Worm (Caenorhabditis elegans) whole organism, late embryonic: Measurements from ENCODE around the gene T25E12.6.

Experiments
- C08G9.2 ChIP-seq: sonication (generic microtip); optimal IDR thresholded peaks from 2 replicates; lab custom pipeline; 2016; ENCODE audit warnings: mild to moderate bottlenecking, missing genetic modification characterization, moderate library complexity, missing compliant biosample characterization
- K02D7.2 ChIP-seq: sonication (generic microtip); optimal IDR thresholded peaks from 2 replicates; lab custom pipeline; 2017; ENCODE audit warnings: mild to moderate bottlenecking, missing genetic modification characterization, missing compliant biosample characterization
- Y22D7AL.16 ChIP-seq: sonication (generic microtip); optimal IDR thresholded peaks from 2 replicates; lab custom pipeline; 2016; ENCODE audit warnings: missing genetic modification characterization, missing compliant biosample characterization
- ahr-1 ChIP-seq: sonication (generic microtip); optimal IDR thresholded peaks from 2 replicates; lab custom pipeline; 2016; ENCODE audit warnings: missing genetic modification characterization, missing compliant biosample characterization
- ceh-18 ChIP-seq: sonication (generic microtip); optimal IDR thresholded peaks from 2 replicates; lab custom pipeline; 2016; ENCODE audit warnings: missing genetic modification characterization, missing compliant biosample characterization
- ceh-22 ChIP-seq: sonication (generic microtip); optimal IDR thresholded peaks from 2 replicates; lab custom pipeline; 2017; ENCODE audit warnings: missing biosample characterization, missing genetic modification characterization
- ceh-30 ChIP-seq: fragments of 150-350 bp; optimal IDR thresholded peaks from 2 replicates; lab custom pipeline; 2014; ENCODE audit warnings: missing biosample characterization, missing genetic modification characterization
- ceh-31 ChIP-seq: sonication (generic microtip); optimal IDR thresholded peaks from 2 replicates; lab custom pipeline; 2016; ENCODE audit warnings: missing genetic modification characterization, missing compliant biosample characterization
- ceh-34 ChIP-seq: sonication (generic microtip); optimal IDR thresholded peaks from 2 replicates; lab custom pipeline; 2016; ENCODE audit warnings: mild to moderate bottlenecking, missing genetic modification characterization, missing compliant biosample characterization
- ceh-48 ChIP-seq: sonication (generic microtip); optimal IDR thresholded peaks from 2 replicates; lab custom pipeline; 2016; ENCODE audit warnings: missing genetic modification characterization, inconsistent platforms, missing compliant biosample characterization
- ceh-6 ChIP-seq: fragments of 200-800 bp; sonication (Bioruptor generic); optimal IDR thresholded peaks from 2 replicates; lab custom pipeline; 2018; ENCODE audit warnings: mild to moderate bottlenecking, missing genetic modification characterization, missing compliant biosample characterization
- che-1 ChIP-seq: sonication (generic microtip); optimal IDR thresholded peaks from 2 replicates; lab custom pipeline; 2016; ENCODE audit warnings: mild to moderate bottlenecking, missing genetic modification characterization, missing compliant biosample characterization
- dmd-4 ChIP-seq: sonication (generic microtip); optimal IDR thresholded peaks from 2 replicates; lab custom pipeline; 2016; ENCODE audit warnings: borderline replicate concordance, missing genetic modification characterization, missing compliant biosample characterization
- dve-1 ChIP-seq: sonication (generic microtip); optimal IDR thresholded peaks from 2 replicates; lab custom pipeline; 2017; ENCODE audit warnings: antibody characterized with exemption, mild to moderate bottlenecking, missing genetic modification characterization, missing compliant biosample characterization
- elt-2 ChIP-seq: sonication (generic microtip); optimal IDR thresholded peaks from 2 replicates; lab custom pipeline; 2016; ENCODE audit warnings: missing genetic modification reagents, missing genetic modification characterization, missing compliant biosample characterization
- ets-4 ChIP-seq: sonication (generic microtip); optimal IDR thresholded peaks from 2 replicates; lab custom pipeline; 2016; ENCODE audit warnings: missing genetic modification characterization, missing compliant biosample characterization
- eyg-1 ChIP-seq: sonication (generic microtip); optimal IDR thresholded peaks from 2 replicates; lab custom pipeline; 2016; ENCODE audit warnings: missing genotype, missing genetic modification characterization, missing compliant biosample characterization
- fax-1 ChIP-seq: sonication (generic microtip); optimal IDR thresholded peaks from 2 replicates; lab custom pipeline; 2016; ENCODE audit warnings: missing genotype, missing genetic modification characterization, missing compliant biosample characterization
- fkh-6 ChIP-seq: sonication (generic microtip); optimal IDR thresholded peaks from 2 replicates; lab custom pipeline; 2016; ENCODE audit warnings: missing genetic modification characterization, missing compliant biosample characterization
- hlh-13 ChIP-seq: fragments of 200-800 bp; sonication (Bioruptor generic); optimal IDR thresholded peaks from 2 replicates; lab custom pipeline; 2018; ENCODE audit warnings: mild to moderate bottlenecking, missing genetic modification characterization, missing compliant biosample characterization
- hlh-8 ChIP-seq: sonication (generic microtip); optimal IDR thresholded peaks from 2 replicates; lab custom pipeline; 2016; ENCODE audit warnings: missing genotype, missing genetic modification characterization, missing compliant biosample characterization
- lim-6 ChIP-seq: sonication (generic microtip); optimal IDR thresholded peaks from 2 replicates; lab custom pipeline; 2016; ENCODE audit warnings: missing genetic modification characterization, missing compliant biosample characterization
- lin-11 ChIP-seq: fragments of 200-800 bp; sonication (Bioruptor generic); optimal IDR thresholded peaks from 2 replicates; lab custom pipeline; 2018; ENCODE audit warnings: mild to moderate bottlenecking, missing genetic modification characterization, missing compliant biosample characterization
- madf-2 ChIP-seq: sonication (generic microtip); optimal IDR thresholded peaks from 2 replicates; lab custom pipeline; 2017; ENCODE audit warnings: missing genetic modification characterization, missing compliant biosample characterization
- mec-3 ChIP-seq: sonication (generic microtip); optimal IDR thresholded peaks from 2 replicates; lab custom pipeline; 2016; ENCODE audit warnings: borderline replicate concordance, missing genetic modification characterization, missing compliant biosample characterization
- nfya-1 ChIP-seq: sonication (generic microtip); optimal IDR thresholded peaks from 2 replicates; lab custom pipeline; 2017; ENCODE audit warnings: missing genetic modification characterization, mild to moderate bottlenecking, missing compliant biosample characterization, antibody characterized with exemption, moderate library complexity
- nhr-11 ChIP-seq: fragments of 150-350 bp; optimal IDR thresholded peaks from 2 replicates; lab custom pipeline; 2014; ENCODE audit warnings: missing biosample characterization, missing genetic modification characterization
- nhr-232 ChIP-seq: sonication (generic microtip); optimal IDR thresholded peaks from 2 replicates; lab custom pipeline; 2016; ENCODE audit warnings: missing genetic modification characterization, missing compliant biosample characterization
- npax-4 ChIP-seq: sonication (generic microtip); optimal IDR thresholded peaks from 2 replicates; lab custom pipeline; 2016; ENCODE audit warnings: missing genetic modification characterization, missing compliant biosample characterization
- odd-2 ChIP-seq: sonication (generic microtip); optimal IDR thresholded peaks from 2 replicates; lab custom pipeline; 2017; ENCODE audit warnings: antibody characterized with exemption, mild to moderate bottlenecking, missing genetic modification characterization, missing compliant biosample characterization
- pag-3 ChIP-seq: sonication (generic microtip); optimal IDR thresholded peaks from 2 replicates; lab custom pipeline; 2016; ENCODE audit warnings: missing compliant biosample characterization, missing genetic modification characterization, borderline replicate concordance
- pat-9 ChIP-seq: fragments of 200-800 bp; sonication (Bioruptor generic); optimal IDR thresholded peaks from 2 replicates; lab custom pipeline; 2018; ENCODE audit warnings: mild to moderate bottlenecking, missing genetic modification characterization, moderate library complexity, missing compliant biosample characterization
- pax-1 ChIP-seq: fragments of 150-350 bp; optimal IDR thresholded peaks from 2 replicates; lab custom pipeline; 2014; ENCODE audit warnings: missing biosample characterization, missing genetic modification characterization
- pha-2 ChIP-seq: sonication (generic microtip); optimal IDR thresholded peaks from 2 replicates; lab custom pipeline; 2017; ENCODE audit warnings: mild to moderate bottlenecking, missing genetic modification characterization, missing compliant biosample characterization
- pros-1 ChIP-seq: fragments of 150-350 bp; optimal IDR thresholded peaks from 2 replicates; lab custom pipeline; 2014; ENCODE audit warnings: missing biosample characterization, missing genetic modification reagents, missing genetic modification characterization
- rnt-1 ChIP-seq: sonication (generic microtip); optimal IDR thresholded peaks from 2 replicates; lab custom pipeline; 2016; ENCODE audit warnings: missing genetic modification characterization, missing compliant biosample characterization
- sdc-2 ChIP-seq: sonication (generic microtip); optimal IDR thresholded peaks from 2 replicates; lab custom pipeline; 2016; ENCODE audit warnings: missing genotype, missing genetic modification characterization, missing compliant biosample characterization
- sox-2 ChIP-seq: fragments of 200-800 bp; sonication (Bioruptor generic); IDR thresholded peaks from 2 replicates; pipeline ENCODE4 v1.3.6; 2022; ENCODE audit warnings: missing genetic modification reagents, missing genetic modification characterization, missing compliant biosample characterization
- tbx-7 ChIP-seq: sonication (generic microtip); optimal IDR thresholded peaks from 2 replicates; lab custom pipeline; 2016; ENCODE audit warnings: missing genotype, missing genetic modification characterization, missing compliant biosample characterization
- unc-42 ChIP-seq: sonication (generic microtip); optimal IDR thresholded peaks from 2 replicates; lab custom pipeline; 2016; ENCODE audit warnings: missing genotype, missing genetic modification characterization, missing compliant biosample characterization
- unc-55 ChIP-seq: sonication (generic microtip); optimal IDR thresholded peaks from 2 replicates; lab custom pipeline; 2017; ENCODE audit warnings: missing biosample characterization, missing genetic modification reagents, missing genetic modification characterization
- unc-86 ChIP-seq: sonication (generic microtip); optimal IDR thresholded peaks from 2 replicates; lab custom pipeline; 2016; ENCODE audit warnings: missing genetic modification characterization, missing compliant biosample characterization
- ztf-16 ChIP-seq: sonication (generic microtip); optimal IDR thresholded peaks from 2 replicates; lab custom pipeline; 2017; ENCODE audit warnings: missing genetic modification characterization, missing compliant biosample characterization

Gene T25E12.6

DNA sequence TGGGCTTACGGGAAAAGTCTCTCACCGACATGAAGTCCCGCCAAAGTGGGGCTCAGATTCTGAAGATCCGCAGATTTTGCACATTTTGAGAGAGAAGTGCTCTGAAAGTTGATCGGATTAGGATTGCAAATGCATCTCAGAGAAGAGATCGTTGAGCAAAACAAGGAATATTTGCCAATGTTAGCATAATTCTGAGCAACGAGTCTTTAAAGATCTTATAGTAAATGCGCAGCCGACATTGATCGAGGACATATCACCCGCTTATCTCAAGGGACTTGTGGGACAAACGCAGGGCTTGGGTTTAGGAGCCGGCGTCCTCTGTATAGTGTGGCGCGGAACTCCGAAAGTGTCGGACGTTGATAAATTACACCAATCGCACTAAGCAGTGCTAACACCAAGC is 18.5 kb upstream of the T25E12.6 start, which contains the start of gene nhr-112:
Gene nhr-112, minus strand, starts transcription at position 101 of the 400 bp plus-strand sequence.
- TF ChIP-seq unc-42 (tag; lab: Kevin White, UChicago) = no peak
- TF ChIP-seq nhr-232 (tag; lab: Kevin White, UChicago) = no peak
- no peak for TF ChIP-seq npax-4 (tag; lab: Kevin White, UChicago)
- TF ChIP-seq Y22D7AL.16 (tag; lab: Kevin White, UChicago) = no peak
- TF ChIP-seq lin-11 (tag; lab: Kevin White, UChicago) = no peak
- no peak for TF ChIP-seq madf-2
- no peak for TF ChIP-seq K02D7.2
- TF ChIP-seq dve-1 (tag; lab: Kevin White, UChicago) = no peak
- no peak for TF ChIP-seq unc-86 (tag; lab: Kevin White, UChicago)
- TF ChIP-seq rnt-1 (tag; lab: Kevin White, UChicago) = no peak
- TF ChIP-seq odd-2 (tag; lab: Kevin White, UChicago) = no peak
- TF ChIP-seq ceh-18 (tag; lab: Kevin White, UChicago) = no peak
- TF ChIP-seq mec-3 (tag; lab: Kevin White, UChicago) = no peak
- TF ChIP-seq ztf-16 (tag; lab: Kevin White, UChicago) = no peak
- TF ChIP-seq unc-55 (GFP tag; lab: Kevin White, UChicago) = no peak
- no peak for TF ChIP-seq nhr-11 (tag; lab: Kevin White, UChicago)

DNA sequence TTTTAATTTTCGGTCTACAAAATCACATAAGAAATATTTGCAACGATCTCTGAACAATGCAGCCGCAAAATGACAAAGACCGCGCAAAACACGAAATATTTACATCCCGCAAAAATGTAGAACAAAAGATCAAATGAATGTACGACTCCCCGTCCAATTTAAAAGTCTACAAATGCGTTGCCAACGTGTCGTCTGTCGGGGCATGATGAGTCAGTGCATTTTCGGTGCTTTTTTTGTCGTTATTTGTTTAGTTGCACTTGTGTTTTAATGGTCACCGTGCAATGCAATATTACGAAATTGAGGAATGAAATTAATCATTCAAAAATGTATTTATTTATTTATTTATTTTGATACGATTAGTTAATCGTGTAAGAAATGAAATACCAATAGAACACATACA is 17.6 kb upstream of the T25E12.6 start:
- no peak for TF ChIP-seq tbx-7 (tag; lab: Kevin White, UChicago)
- no peak for TF ChIP-seq sdc-2 (tag; lab: Kevin White, UChicago)
- no peak for TF ChIP-seq pag-3 (tag; lab: Kevin White, UChicago)
- TF ChIP-seq ets-4 (tag; lab: Kevin White, UChicago) = no peak
- TF ChIP-seq fkh-6 (tag; lab: Kevin White, UChicago) = no peak
- no peak for TF ChIP-seq ceh-34
- TF ChIP-seq dmd-4 (tag; lab: Kevin White, UChicago) = no peak
- no peak for TF ChIP-seq hlh-8 (tag; lab: Kevin White, UChicago)
- TF ChIP-seq ahr-1 (tag; lab: Kevin White, UChicago) = no peak
- no peak for TF ChIP-seq eyg-1 (tag; lab: Kevin White, UChicago)
- no peak for TF ChIP-seq che-1 (tag; lab: Kevin White, UChicago)
- no peak for TF ChIP-seq nfya-1
- no peak for TF ChIP-seq fax-1 (tag; lab: Kevin White, UChicago)
- no peak for TF ChIP-seq unc-86 (tag; lab: Kevin White, UChicago)
- no peak for TF ChIP-seq pros-1 (tag; lab: Kevin White, UChicago)

DNA sequence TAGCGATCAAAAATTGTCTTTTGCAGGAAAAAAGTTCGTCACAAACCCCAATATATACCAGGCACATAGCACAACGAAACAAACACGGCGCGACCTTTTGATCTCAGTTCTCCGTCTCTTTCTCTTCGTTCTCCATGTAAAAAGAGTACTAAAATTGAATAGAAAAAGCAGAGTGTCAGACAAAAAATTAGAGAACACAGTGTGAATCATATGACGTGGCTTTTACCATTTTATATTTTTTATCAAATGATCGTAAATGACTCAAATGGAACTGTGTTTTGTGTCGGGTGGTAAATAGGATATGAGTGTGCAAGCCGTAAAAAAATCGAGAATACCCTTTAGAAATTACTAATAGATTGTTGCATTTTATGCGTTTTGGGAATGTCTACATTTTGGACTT is 16.3 kb upstream of the T25E12.6 start:
- TF ChIP-seq sdc-2 (tag; lab: Kevin White, UChicago) = no peak
- TF ChIP-seq lin-11 (tag; lab: Kevin White, UChicago) = no peak
- TF ChIP-seq ceh-6 (GFP tag; lab: Kevin White, UChicago) = no peak
- no peak for TF ChIP-seq hlh-13 (GFP tag; lab: Kevin White, UChicago)
- TF ChIP-seq ceh-18 (tag; lab: Kevin White, UChicago) = no peak
- TF ChIP-seq Y22D7AL.16 (tag; lab: Kevin White, UChicago) = no peak
- TF ChIP-seq ets-4 (tag; lab: Kevin White, UChicago) = no peak
- TF ChIP-seq pax-1 = no peak

DNA sequence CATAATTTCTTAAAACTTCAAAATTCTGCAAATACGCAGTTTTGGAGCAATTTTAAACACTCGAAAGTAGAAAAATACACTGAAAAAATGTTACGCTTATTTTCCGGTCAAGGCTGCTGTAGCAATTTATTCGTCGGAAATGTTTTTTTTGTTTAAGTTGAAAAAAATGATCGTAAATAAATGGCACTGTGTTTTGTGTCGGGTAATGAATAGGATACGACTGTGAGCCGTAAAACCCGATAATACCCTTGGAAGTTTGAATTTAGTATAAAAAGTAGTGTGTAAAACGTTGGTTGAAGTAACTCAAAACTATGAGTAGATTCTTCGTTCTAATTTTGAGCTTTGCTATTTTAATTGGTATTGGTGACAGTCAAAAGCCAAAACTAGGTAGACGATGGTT is 15.3 kb upstream of the T25E12.6 start, which contains the start of gene T25E12.14:
Gene T25E12.14, plus strand, starts transcription at position 301 of the 400 bp plus-strand sequence.
- TF ChIP-seq nhr-232 (tag; lab: Kevin White, UChicago) = no peak
- no peak for TF ChIP-seq lin-11 (tag; lab: Kevin White, UChicago)
- TF ChIP-seq lim-6 = no peak
- TF ChIP-seq K02D7.2 = no peak
- TF ChIP-seq odd-2 (tag; lab: Kevin White, UChicago) = no peak
- TF ChIP-seq pha-2 (tag; lab: Kevin White, UChicago) = no peak
- no peak for TF ChIP-seq elt-2
- TF ChIP-seq ceh-31 = no peak
- TF ChIP-seq pat-9 (tag; lab: Kevin White, UChicago) = no peak
- TF ChIP-seq ceh-48 (tag; lab: Kevin White, UChicago) = no peak
- TF ChIP-seq unc-86 (tag; lab: Kevin White, UChicago) = no peak
- no peak for TF ChIP-seq sdc-2 (tag; lab: Kevin White, UChicago)
- TF ChIP-seq sox-2 (GFP tag; lab: Robert Waterston, UW) = no peak
- TF ChIP-seq unc-55 (GFP tag; lab: Kevin White, UChicago) = no peak
- no peak for TF ChIP-seq ztf-16 (tag; lab: Kevin White, UChicago)
- no peak for TF ChIP-seq ceh-22 (tag; lab: Kevin White, UChicago)
- no peak for TF ChIP-seq C08G9.2 (tag; lab: Kevin White, UChicago)
- TF ChIP-seq ceh-6 (GFP tag; lab: Kevin White, UChicago) = no peak
- no peak for TF ChIP-seq pros-1 (tag; lab: Kevin White, UChicago)
- TF ChIP-seq ceh-30 = no peak
